Fruit fly (Drosophila melanogaster) whole organism, prepupa: ENCODE measurements around the gene MED22.

Source experiments
- CG11294 ChIP-seq: fragments of 200-800 bp; sonication (Bioruptor generic); IDR thresholded peaks from 2 replicates; pipeline ENCODE4 v1.3.6; 2022; ENCODE audit warnings: missing biosample characterization, missing genetic modification characterization
- CG11762 ChIP-seq: fragments of 200-800 bp; sonication (Bioruptor generic); optimal IDR thresholded peaks from 3 replicates; lab custom pipeline; 2016; ENCODE audit warnings: missing biosample characterization, missing genetic modification characterization; ENCODE audit not compliant: insufficient read depth
- CG34406 ChIP-seq: fragments of 200-800 bp; sonication (Bioruptor generic); optimal IDR thresholded peaks from 3 replicates; lab custom pipeline; 2016; ENCODE audit warnings: missing biosample characterization, missing genetic modification characterization
- CG4318 ChIP-seq: fragments of 200-800 bp; sonication (Bioruptor generic); optimal IDR thresholded peaks from 3 replicates; lab custom pipeline; 2017; ENCODE audit warnings: missing biosample characterization, mild to moderate bottlenecking, missing genetic modification characterization
- CG6792 ChIP-seq: fragments of 200-800 bp; sonication (Bioruptor generic); optimal IDR thresholded peaks from 3 replicates; lab custom pipeline; 2016; ENCODE audit warnings: missing biosample characterization, missing genetic modification characterization
- Ets96B ChIP-seq: fragments of 200-800 bp; optimal IDR thresholded peaks from 2 replicates; lab custom pipeline; 2019; ENCODE audit warnings: missing biosample characterization, mild to moderate bottlenecking, missing genetic modification characterization, moderate library complexity
- Gug ChIP-seq: fragments of 200-800 bp; sonication (Bioruptor generic); IDR thresholded peaks from 2 replicates; pipeline ENCODE4 v1.3.6; 2022; ENCODE audit warnings: missing biosample characterization, missing genetic modification characterization
- OdsH ChIP-seq: fragments of 200-800 bp; sonication (Bioruptor generic); optimal IDR thresholded peaks from 3 replicates; lab custom pipeline; 2016; ENCODE audit warnings: missing biosample characterization, missing genetic modification characterization
- dsx ChIP-seq: fragments of 200-800 bp; optimal IDR thresholded peaks from 3 replicates; lab custom pipeline; 2019; ENCODE audit warnings: missing biosample characterization, mild to moderate bottlenecking, missing genetic modification characterization, moderate library complexity; ENCODE audit not compliant: poor library complexity, severe bottlenecking
- svp ChIP-seq: fragments of 200-800 bp; sonication (Bioruptor generic); peaks from one replicate; lab custom pipeline; 2016; ENCODE audit warnings: missing biosample characterization, missing genetic modification characterization

DNA sequence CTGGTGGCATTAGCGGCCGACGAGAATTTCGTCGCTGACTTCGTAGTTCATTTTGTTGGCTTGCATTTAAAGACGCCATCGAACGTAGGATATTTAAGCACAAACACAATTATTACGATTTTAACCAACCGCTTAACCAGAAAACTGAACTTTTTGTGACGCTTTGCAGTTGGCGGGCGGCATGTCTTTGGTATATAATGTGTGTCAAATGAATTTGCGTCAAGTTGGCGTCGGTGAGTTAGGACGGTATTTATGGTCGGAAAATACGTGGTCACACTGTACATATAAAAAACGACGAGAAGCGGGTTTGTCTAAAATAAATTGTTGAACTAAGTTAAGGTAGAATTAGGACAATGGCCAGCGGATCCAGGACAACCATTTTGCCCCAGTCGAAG is at the start of gene MED22, which contains the start of gene CG43867:
- TF ChIP-seq CG34406 (no peak), svp (GFP tag; lab: Kevin White, UChicago) (no peak), OdsH (GFP tag; lab: Kevin White, UChicago) (no peak), CG11294 (GFP tag; lab: Robert Waterston, UW) (no peak), dsx (GFP tag; lab: Kevin White, UChicago) (no peak), Ets96B (tag; lab: Kevin White, UChicago) (no peak), CG11762 (no peak), CG6792 (no peak), CG4318 (GFP tag; lab: Kevin White, UChicago) (no peak), Gug (GFP tag; lab: Robert Waterston, UW) (no peak)
